Fruit fly (Drosophila melanogaster): Measurements from ENCODE around the gene RpL36A.

dm6 chr2L:7998655-7999054 lies 44.1 kb downstream of the RpL36A start, which contains the start of gene Sirup:
- no peak for TF ChIP-seq CG12391 (tag; optimal IDR thresholded peaks at IDR 0.05)
- no peak for TF ChIP-seq wor (GFP tag; IDR thresholded peaks at IDR 0.05)
- 0 out of 2 replicates have a peak, but pooled peaks have one; percentile 20 for TF ChIP-seq CG32532 (GFP tag; IDR thresholded peaks at IDR 0.05)
- TF ChIP-seq HHEX (GFP tag; optimal IDR thresholded peaks at IDR 0.05), result no peak
- no peak for TF ChIP-seq Dad (GFP tag; optimal IDR thresholded peaks at IDR 0.05)
- peak; percentile 56; the same call in 1 of the 3 replicates for TF ChIP-seq ci (GFP tag; IDR thresholded peaks at IDR 0.05)
- no peak for TF ChIP-seq B-H2 (GFP tag; optimal IDR thresholded peaks at IDR 0.05)
- TF ChIP-seq PHDP (tag; optimal IDR thresholded peaks at IDR 0.05), result no peak
- no peak for TF ChIP-seq CG7928 (GFP tag; optimal IDR thresholded peaks at IDR 0.05)
- TF ChIP-seq hkb (optimal IDR thresholded peaks at IDR 0.05), result no peak
- TF ChIP-seq hkb (GFP tag; IDR thresholded peaks at IDR 0.05), result no peak
- no peak for TF ChIP-seq az2 (GFP tag; optimal IDR thresholded peaks at IDR 0.05)
- no peak for TF ChIP-seq cwo (GFP tag; optimal IDR thresholded peaks at IDR 0.05)
- no peak for TF ChIP-seq fd3F (GFP tag; optimal IDR thresholded peaks at IDR 0.05)
